Fruit fly (Drosophila melanogaster) whole organism, embryonic: Measurements from ENCODE around the gene cue.

Experiments used
- ATbp ChIP-seq: fragments of 200-800 bp; sonication (Bioruptor generic); optimal IDR thresholded peaks from 2 replicates; lab custom pipeline; 2017; ENCODE audit warnings: missing biosample characterization, mild to moderate bottlenecking, missing genetic modification characterization, missing genetic modification reagents
- Adf1 ChIP-seq: fragments of 200-800 bp; sonication (Bioruptor generic); IDR thresholded peaks from 2 replicates; pipeline ENCODE4 v1.3.6; 2022; ENCODE audit warnings: missing biosample characterization, missing genetic modification characterization
- Atf-2 ChIP-seq: fragments of 200-800 bp; sonication (Bioruptor generic); optimal IDR thresholded peaks from 2 replicates; lab custom pipeline; 2016; ENCODE audit warnings: missing biosample characterization, missing genetic modification characterization
- Atf6 ChIP-seq: fragments of 200-800 bp; sonication (Bioruptor generic); IDR thresholded peaks from 2 replicates; pipeline ENCODE4 v1.3.6; 2022; ENCODE audit warnings: missing biosample characterization, missing genetic modification characterization
- B-H1 ChIP-seq: fragments of 200-800 bp; sonication (Bioruptor generic); IDR thresholded peaks from 3 replicates; pipeline ENCODE4 v1.3.6; 2022; ENCODE audit warnings: missing biosample characterization, missing genetic modification characterization
- CG10267 ChIP-seq: fragments of 200-800 bp; sonication (Bioruptor generic); optimal IDR thresholded peaks from 2 replicates; lab custom pipeline; 2018; ENCODE audit warnings: missing biosample characterization, mild to moderate bottlenecking, missing genetic modification characterization, moderate library complexity
- CG10274 ChIP-seq: fragments of 200-800 bp; sonication (Bioruptor generic); optimal IDR thresholded peaks from 3 replicates; lab custom pipeline; 2017; ENCODE audit warnings: missing biosample characterization, mild to moderate bottlenecking, missing genetic modification characterization
- CG10366 ChIP-seq: fragments of 200-800 bp; sonication (Bioruptor generic); IDR thresholded peaks from 2 replicates; pipeline ENCODE4 v1.3.6; 2022; ENCODE audit warnings: missing biosample characterization, missing genetic modification characterization
- CG11504 ChIP-seq: fragments of 200-800 bp; sonication (Bioruptor generic); optimal IDR thresholded peaks from 3 replicates; lab custom pipeline; 2019; ENCODE audit warnings: missing biosample characterization, mild to moderate bottlenecking, missing genetic modification characterization, moderate library complexity
- CG12769 ChIP-seq: fragments of 200-800 bp; sonication (Bioruptor generic); optimal IDR thresholded peaks from 2 replicates; lab custom pipeline; 2019; ENCODE audit warnings: missing biosample characterization, mild to moderate bottlenecking, missing genetic modification characterization, moderate library complexity
- CG13296 ChIP-seq: fragments of 200-800 bp; sonication (Bioruptor generic); optimal IDR thresholded peaks from 3 replicates; lab custom pipeline; 2018; ENCODE audit warnings: missing biosample characterization, mild to moderate bottlenecking, missing genetic modification characterization
- CG15479 ChIP-seq: fragments of 200-800 bp; sonication (Bioruptor generic); optimal IDR thresholded peaks from 3 replicates; lab custom pipeline; 2019; ENCODE audit warnings: missing biosample characterization, mild to moderate bottlenecking, missing genetic modification characterization, moderate library complexity
- CG1647 ChIP-seq: fragments of 200-800 bp; sonication (Bioruptor generic); optimal IDR thresholded peaks from 3 replicates; lab custom pipeline; 2016; ENCODE audit warnings: missing biosample characterization, missing genetic modification characterization
- CG18011 ChIP-seq: fragments of 200-800 bp; sonication (Bioruptor generic); optimal IDR thresholded peaks from 2 replicates; lab custom pipeline; 2017; ENCODE audit warnings: missing biosample characterization, missing genetic modification characterization, mild to moderate bottlenecking, moderate library complexity, missing genotype
- CG18262 ChIP-seq: fragments of 200-800 bp; optimal IDR thresholded peaks from 3 replicates; lab custom pipeline; 2019; ENCODE audit warnings: missing biosample characterization, mild to moderate bottlenecking, missing genetic modification characterization, moderate library complexity
- CG2712 ChIP-seq: fragments of 200-800 bp; optimal IDR thresholded peaks from 3 replicates; lab custom pipeline; 2019; ENCODE audit warnings: missing biosample characterization, mild to moderate bottlenecking, missing genetic modification characterization, moderate library complexity
- CG3065 ChIP-seq: fragments of 200-800 bp; sonication (Bioruptor generic); optimal IDR thresholded peaks from 2 replicates; lab custom pipeline; 2016; ENCODE audit warnings: missing biosample characterization, missing genetic modification characterization
- CG32767 ChIP-seq: fragments of 200-800 bp; sonication (Bioruptor generic); IDR thresholded peaks from 2 replicates; pipeline ENCODE4 v1.3.6; 2022; ENCODE audit warnings: missing biosample characterization, missing genetic modification characterization
- CG34224 ChIP-seq: fragments of 200-800 bp; sonication (Bioruptor generic); IDR thresholded peaks from 3 replicates; pipeline ENCODE4 v1.3.6; 2022; ENCODE audit warnings: missing biosample characterization, missing genetic modification characterization; ENCODE audit not compliant: partially characterized antibody
- CG6654 ChIP-seq: fragments of 200-800 bp; sonication (Bioruptor generic); optimal IDR thresholded peaks from 2 replicates; lab custom pipeline; 2017; ENCODE audit warnings: missing biosample characterization, mild to moderate bottlenecking, missing genetic modification characterization
- CG6683 ChIP-seq: fragments of 200-800 bp; sonication (Bioruptor generic); optimal IDR thresholded peaks from 2 replicates; lab custom pipeline; 2017; ENCODE audit warnings: missing biosample characterization, mild to moderate bottlenecking, missing genetic modification characterization, missing genetic modification reagents
- CG6689 ChIP-seq: fragments of 200-800 bp; sonication (Bioruptor generic); IDR thresholded peaks from 2 replicates; pipeline ENCODE4 v1.3.6; 2022; ENCODE audit warnings: missing biosample characterization, missing genetic modification characterization
- CG6791 ChIP-seq: fragments of 200-800 bp; sonication (Bioruptor generic); IDR thresholded peaks from 3 replicates; pipeline ENCODE4 v1.3.6; 2022; ENCODE audit warnings: missing biosample characterization, missing genetic modification characterization; ENCODE audit not compliant: partially characterized antibody
- CG7357 ChIP-seq: fragments of 200-800 bp; sonication (Bioruptor generic); IDR thresholded peaks from 3 replicates; pipeline ENCODE4 v1.3.6; 2022; ENCODE audit warnings: missing biosample characterization, missing genetic modification characterization
- CG9609 ChIP-seq: fragments of 200-800 bp; sonication (Bioruptor generic); optimal IDR thresholded peaks from 3 replicates; lab custom pipeline; 2016; ENCODE audit warnings: missing biosample characterization, missing genetic modification characterization
- Doc2 ChIP-seq: fragments of 200-800 bp; sonication (Bioruptor generic); IDR thresholded peaks from 2 replicates; pipeline ENCODE4 v1.3.6; 2022; ENCODE audit warnings: missing biosample characterization, missing genetic modification characterization
- Gsc ChIP-seq: fragments of 200-800 bp; sonication (Bioruptor generic); IDR thresholded peaks from 2 replicates; pipeline ENCODE4 v1.3.6; 2022; ENCODE audit warnings: missing biosample characterization, missing genetic modification characterization
- H2.0 ChIP-seq: fragments of 200-800 bp; sonication (Bioruptor generic); IDR thresholded peaks from 2 replicates; pipeline ENCODE4 v1.3.6; 2022; ENCODE audit warnings: missing biosample characterization, missing genetic modification characterization
- HmgD ChIP-seq: fragments of 200-800 bp; sonication (Bioruptor generic); optimal IDR thresholded peaks from 3 replicates; lab custom pipeline; 2016; ENCODE audit warnings: missing biosample characterization, missing genetic modification characterization
- NFAT ChIP-seq: fragments of 200-800 bp; sonication (Bioruptor generic); IDR thresholded peaks from 2 replicates; pipeline ENCODE4 v1.3.6; 2022; ENCODE audit warnings: missing biosample characterization, missing genetic modification characterization
- Nf-YB ChIP-seq: fragments of 200-800 bp; sonication (Bioruptor generic); optimal IDR thresholded peaks from 3 replicates; lab custom pipeline; 2019; ENCODE audit warnings: missing biosample characterization, mild to moderate bottlenecking, missing genetic modification characterization, moderate library complexity
- Rfx ChIP-seq: fragments of 200-800 bp; sonication (Bioruptor generic); IDR thresholded peaks from 2 replicates; pipeline ENCODE4 v1.3.6; 2022; ENCODE audit warnings: missing biosample characterization, missing genetic modification characterization
- Sox100B ChIP-seq: fragments of 200-800 bp; sonication (Bioruptor generic); optimal IDR thresholded peaks from 3 replicates; lab custom pipeline; 2018; ENCODE audit warnings: missing biosample characterization, mild to moderate bottlenecking, missing genetic modification characterization
- TFAM ChIP-seq: fragments of 200-800 bp; sonication (Bioruptor generic); optimal IDR thresholded peaks from 2 replicates; lab custom pipeline; 2017; ENCODE audit warnings: missing biosample characterization, missing genetic modification characterization, inconsistent platforms
- Taf1 ChIP-seq: fragments of 200-800 bp; sonication (Bioruptor generic); IDR thresholded peaks from 2 replicates; pipeline ENCODE4 v1.3.6; 2022; ENCODE audit warnings: missing biosample characterization, missing genetic modification characterization
- ash1 ChIP-seq: fragments of 200-800 bp; sonication (Bioruptor generic); optimal IDR thresholded peaks from 2 replicates; lab custom pipeline; 2018; ENCODE audit warnings: missing biosample characterization, mild to moderate bottlenecking, missing genetic modification characterization
- bab2 ChIP-seq: fragments of 200-800 bp; sonication (Bioruptor generic); optimal IDR thresholded peaks from 2 replicates; lab custom pipeline; 2016; ENCODE audit warnings: missing biosample characterization, missing genetic modification characterization
- bsh ChIP-seq, 2 experiments: fragments of 200-800 bp; sonication (Bioruptor generic); optimal IDR thresholded peaks; 2 replicates each; lab custom pipeline; 2017 to 2018; ENCODE audit warnings: mild to moderate bottlenecking in 2 of 2, missing biosample characterization in 2 of 2, missing genetic modification characterization in 2 of 2, moderate library complexity in 1 of 2
- caup ChIP-seq: fragments of 200-800 bp; sonication (Bioruptor generic); optimal IDR thresholded peaks from 3 replicates; lab custom pipeline; 2017; ENCODE audit warnings: missing biosample characterization, mild to moderate bottlenecking, missing genetic modification characterization, moderate library complexity; ENCODE audit not compliant: severe bottlenecking
- dati ChIP-seq: fragments of 200-800 bp; sonication (Bioruptor generic); IDR thresholded peaks from 2 replicates; pipeline ENCODE4 v1.3.6; 2022; ENCODE audit warnings: missing biosample characterization, missing genetic modification characterization
- gsb ChIP-seq: fragments of 200-800 bp; sonication (Bioruptor generic); IDR thresholded peaks from 2 replicates; pipeline ENCODE4 v1.3.6; 2022; ENCODE audit warnings: missing biosample characterization, missing genetic modification characterization
- jumu ChIP-seq: fragments of 200-800 bp; sonication (Bioruptor generic); optimal IDR thresholded peaks from 3 replicates; lab custom pipeline; 2016; ENCODE audit warnings: missing biosample characterization, missing genetic modification characterization
- otp ChIP-seq: fragments of 200-800 bp; sonication (Bioruptor generic); IDR thresholded peaks from 3 replicates; pipeline ENCODE4, ENCODE4 v1.3.6; 2022; ENCODE audit warnings: missing biosample characterization, missing genetic modification characterization
- pfk ChIP-seq: fragments of 200-800 bp; sonication (Bioruptor generic); optimal IDR thresholded peaks from 2 replicates; lab custom pipeline; 2018; ENCODE audit warnings: missing biosample characterization, mild to moderate bottlenecking, missing genetic modification characterization, moderate library complexity
- schlank ChIP-seq: fragments of 200-800 bp; sonication (Bioruptor generic); optimal IDR thresholded peaks from 2 replicates; lab custom pipeline; 2018; ENCODE audit warnings: missing biosample characterization, mild to moderate bottlenecking, missing genetic modification characterization
- ssp ChIP-seq: fragments of 200-800 bp; sonication (Bioruptor generic); IDR thresholded peaks from 2 replicates; pipeline ENCODE4 v1.3.6; 2022; ENCODE audit warnings: missing biosample characterization, missing genetic modification characterization
- sug ChIP-seq: fragments of 200-800 bp; optimal IDR thresholded peaks from 2 replicates; lab custom pipeline; 2019; ENCODE audit warnings: missing biosample characterization, mild to moderate bottlenecking, missing genetic modification characterization, moderate library complexity
- tgo ChIP-seq: fragments of 200-800 bp; sonication (Bioruptor generic); IDR thresholded peaks from 3 replicates; pipeline ENCODE4 v1.3.6; 2022; ENCODE audit warnings: missing biosample characterization, missing genetic modification characterization
- zen ChIP-seq: fragments of 200-800 bp; sonication (Bioruptor generic); optimal IDR thresholded peaks from 3 replicates; lab custom pipeline; 2018; ENCODE audit warnings: missing biosample characterization, mild to moderate bottlenecking, missing genetic modification characterization, moderate library complexity

cue gene

dm6 chr3L:1515820-1516540 is 1.1 kb downstream of the cue start (continued):
- TF ChIP-seq tgo (peak; percentile 61), TFAM (no peak), ash1 (no peak), CG34224 (GFP tag; lab: Robert Waterston, UW) (no peak), jumu (GFP tag; lab: Kevin White, UChicago) (peak; percentile 52), otp (GFP tag; lab: Robert Waterston, UW) (peak; percentile 53; the same call in 1 of the 3 replicates), CG7357 (peak; percentile 41; the same call in 1 of the 3 replicates), CG1647 (GFP tag; lab: Kevin White, UChicago) (no peak), CG9609 (peak; percentile 48), pfk (GFP tag; lab: Kevin White, UChicago) (no peak), CG6689 (GFP tag; lab: Robert Waterston, UW) (peak; percentile 59), CG18262 (peak; percentile 86), CG11504 (tag; lab: Kevin White, UChicago) (peak; percentile 83), CG12769 (peak; percentile 39), bsh (GFP tag; optimal IDR thresholded peaks at IDR 0.05; lab: Kevin White, UChicago) (peak in 1 of 2 experiments; percentile 84), Nf-YB (GFP tag; lab: Kevin White, UChicago) (peak; percentile 33), Doc2 (GFP tag; lab: Robert Waterston, UW) (no peak), Gsc (GFP tag; lab: Robert Waterston, UW) (peak; percentile 34; the same call in 1 of the 2 replicates), Atf-2 (GFP tag; lab: Kevin White, UChicago) (peak; percentile 74), dati (GFP tag; lab: Robert Waterston, UW) (no peak), CG10274 (GFP tag; lab: Kevin White, UChicago) (peak; percentile 49), CG6654 (GFP tag; lab: Kevin White, UChicago) (peak; percentile 41), CG6683 (GFP tag; lab: Kevin White, UChicago) (no peak), gsb (no peak), CG32767 (GFP tag; lab: Robert Waterston, UW) (peak; percentile 62), CG18011 (no peak), schlank (tag; lab: Kevin White, UChicago) (no peak), CG10366 (GFP tag; lab: Robert Waterston, UW) (no peak; the same call in 1 of the 2 replicates), zen (tag; lab: Kevin White, UChicago) (peak; percentile 16), CG2712 (tag; lab: Kevin White, UChicago) (peak; percentile 85), NFAT (GFP tag; lab: Robert Waterston, UW) (0 out of 2 replicates have a peak, but pooled peaks have one; percentile 8), caup (peak; percentile 54), CG3065 (GFP tag; lab: Kevin White, UChicago) (no peak), CG10267 (tag; lab: Kevin White, UChicago) (peak; percentile 56), HmgD (GFP tag; lab: Kevin White, UChicago) (peak; percentile 21), Adf1 (GFP tag; lab: Robert Waterston, UW) (no peak), Taf1 (GFP tag; lab: Robert Waterston, UW) (no peak), Rfx (GFP tag; lab: Robert Waterston, UW) (peak; percentile 46), B-H1 (GFP tag; lab: Robert Waterston, UW) (peak; percentile 35; the same call in 2 of the 3 replicates), ATbp (GFP tag; lab: Kevin White, UChicago) (peak; percentile 83), bab2 (GFP tag; lab: Kevin White, UChicago) (peak; percentile 73), Sox100B (GFP tag; lab: Kevin White, UChicago) (peak; percentile 83), sug (tag; lab: Kevin White, UChicago) (no peak), Atf6 (0 out of 2 replicates have a peak, but pooled peaks have one; percentile 24), ssp (peak; percentile 41; the same call in 1 of the 2 replicates), CG13296 (peak; percentile 11), CG15479 (GFP tag; lab: Kevin White, UChicago) (no peak), H2.0 (GFP tag; lab: Robert Waterston, UW) (0 out of 2 replicates have a peak, but pooled peaks have one; percentile 14), CG6791 (GFP tag; lab: Robert Waterston, UW) (no peak)
